Worm (Caenorhabditis elegans) whole organism, midembryonic: ENCODE data around the gene srh-21.

Experiments used
- T22C8.4 ChIP-seq: fragments of 200-800 bp; sonication (Bioruptor generic); IDR thresholded peaks from 2 replicates; pipeline ENCODE4 v1.3.6; 2022; ENCODE audit warnings: missing genetic modification characterization, missing compliant biosample characterization
- cog-1 ChIP-seq: sonication (generic microtip); optimal IDR thresholded peaks from 2 replicates; lab custom pipeline; 2016; ENCODE audit warnings: missing genetic modification characterization, missing compliant biosample characterization
- flt-1 ChIP-seq: fragments of 200-800 bp; sonication (Bioruptor generic); IDR thresholded peaks from 2 replicates; pipeline ENCODE4 v1.3.6; 2022; ENCODE audit warnings: missing genetic modification characterization, missing compliant biosample characterization
- klf-2 ChIP-seq: fragments of 200-800 bp; sonication (Bioruptor generic); conservative IDR thresholded peaks from 2 replicates; pipeline ENCODE4 v1.3.6; 2022; ENCODE audit warnings: missing genetic modification reagents, missing genetic modification characterization, missing compliant biosample characterization
- med-1 ChIP-seq: sonication (generic microtip); optimal IDR thresholded peaks from 2 replicates; lab custom pipeline; 2017; ENCODE audit warnings: missing genetic modification characterization, mild to moderate bottlenecking, missing compliant biosample characterization, antibody characterized with exemption, missing genetic modification reagents; ENCODE audit not compliant: insufficient read depth
- ref-1 ChIP-seq: fragments of 200-800 bp; sonication (Bioruptor generic); conservative IDR thresholded peaks from 2 replicates; pipeline ENCODE4 v1.3.6; 2022; ENCODE audit warnings: missing genetic modification reagents, missing genetic modification characterization, missing compliant biosample characterization
- tab-1 ChIP-seq: fragments of 200-800 bp; sonication (Bioruptor generic); IDR thresholded peaks from 2 replicates; pipeline ENCODE4 v1.3.6; 2022; ENCODE audit warnings: missing genetic modification characterization, missing compliant biosample characterization
- ztf-23 ChIP-seq: fragments of 200-800 bp; sonication (Bioruptor generic); IDR thresholded peaks from 2 replicates; pipeline ENCODE4 v1.3.6; 2022; ENCODE audit warnings: missing genetic modification reagents, missing genetic modification characterization, missing compliant biosample characterization
- ztf-29 ChIP-seq: fragments of 200-800 bp; sonication (Bioruptor generic); IDR thresholded peaks from 2 replicates; pipeline ENCODE4 v1.3.6; 2022; ENCODE audit warnings: missing genetic modification reagents, missing genetic modification characterization, missing compliant biosample characterization

DNA sequence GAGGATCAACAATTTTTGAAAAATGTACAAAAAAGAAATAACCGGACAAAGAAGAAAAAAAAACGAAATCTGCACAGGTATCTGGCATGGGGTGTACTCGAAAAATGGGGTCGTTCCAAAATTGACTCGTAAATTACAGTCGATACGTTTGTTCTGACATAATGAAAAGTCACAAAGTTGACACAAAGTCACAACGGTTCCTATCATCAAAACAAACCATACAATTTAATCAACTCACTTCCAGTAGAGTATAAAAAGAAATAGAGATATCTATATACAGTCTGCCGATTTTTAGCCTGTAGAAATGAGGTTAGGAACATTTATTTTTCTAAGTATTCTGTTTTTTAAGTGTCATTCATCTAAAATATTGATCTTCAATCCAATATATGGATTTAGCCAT lies 42.0 kb upstream of the srh-21 start, which contains the start of gene T19H12.12:
- TF ChIP-seq ref-1 (no peak), klf-2 (GFP tag; lab: Robert Waterston, UW) (no peak), T22C8.4 (GFP tag; lab: Robert Waterston, UW) (no peak), tab-1 (GFP tag; lab: Robert Waterston, UW) (no peak), cog-1 (tag; lab: Kevin White, UChicago) (no peak), ztf-29 (GFP tag; lab: Robert Waterston, UW) (no peak), flt-1 (GFP tag; lab: Robert Waterston, UW) (no peak), med-1 (GFP tag; lab: Kevin White, UChicago) (no peak), ztf-23 (no peak)
